Worm (Caenorhabditis elegans) whole organism, L4/young adult: ENCODE data around the gene clec-196.

Source experiments
- W03F9.2 ChIP-seq: fragments of 150-350 bp; optimal IDR thresholded peaks from 2 replicates; lab custom pipeline; 2014; ENCODE audit warnings: missing biosample characterization, missing genetic modification characterization
- him-1 ChIP-seq: sonication (generic microtip); optimal IDR thresholded peaks from 2 replicates; lab custom pipeline; 2016; ENCODE audit warnings: missing genotype, missing genetic modification reagents, missing genetic modification characterization, missing compliant biosample characterization

ce11 chrIV:17245200-17245599 is 31.6 kb upstream of the clec-196 start, which contains the start of gene ZK550.2:
- peak; percentile 38 for TF ChIP-seq W03F9.2
- TF ChIP-seq him-1 (tag; lab: Kevin White, UChicago): no peak
